Worm (Caenorhabditis elegans): ENCODE results near the gene oac-40.

- no peak for TF ChIP-seq lin-39 (tag; optimal IDR thresholded peaks at IDR 0.05)
- TF ChIP-seq skn-1 (tag; optimal IDR thresholded peaks at IDR 0.05): no peak
- TF ChIP-seq Y55F3AM.14 (GFP tag; optimal IDR thresholded peaks at IDR 0.05): no peak
- no peak for TF ChIP-seq ama-1 (optimal IDR thresholded peaks at IDR 0.05)
- no peak for TF ChIP-seq elt-1 (tag; optimal IDR thresholded peaks at IDR 0.05)
- no peak for TF ChIP-seq ztf-11 (tag; optimal IDR thresholded peaks at IDR 0.05)
- TF ChIP-seq fos-1 (tag; optimal IDR thresholded peaks at IDR 0.05): no peak
- no peak for TF ChIP-seq snpc-4 (tag; optimal IDR thresholded peaks at IDR 0.05)
- TF ChIP-seq nhr-25 (tag; optimal IDR thresholded peaks at IDR 0.05): no peak
- TF ChIP-seq ztf-1 (GFP tag; conservative IDR thresholded peaks at IDR 0.05): no peak
- no peak for TF ChIP-seq nhr-10 (tag; optimal IDR thresholded peaks at IDR 0.05)
- TF ChIP-seq lin-11 (tag; optimal IDR thresholded peaks at IDR 0.05): no peak
Measured at ce11 chrV:8980845-8981244, 35.7 kb upstream of the oac-40 start, which contains the start of gene str-84.
